Fruit fly (Drosophila melanogaster) whole organism, embryonic: ENCODE data around the gene ninaE.

ENCODE experiments used
- Atf-2 ChIP-seq: fragments of 200-800 bp; sonication (Bioruptor generic); optimal IDR thresholded peaks from 2 replicates; lab custom pipeline; 2016; ENCODE audit warnings: missing biosample characterization, missing genetic modification characterization
- Atf6 ChIP-seq: fragments of 200-800 bp; sonication (Bioruptor generic); IDR thresholded peaks from 2 replicates; pipeline ENCODE4 v1.3.6; 2022; ENCODE audit warnings: missing biosample characterization, missing genetic modification characterization
- B-H2 ChIP-seq: fragments of 200-800 bp; sonication (Bioruptor generic); optimal IDR thresholded peaks from 2 replicates; lab custom pipeline; 2018; ENCODE audit warnings: missing biosample characterization, mild to moderate bottlenecking, missing genetic modification characterization
- CG11093 ChIP-seq: fragments of 200-800 bp; sonication (Bioruptor generic); IDR thresholded peaks from 3 replicates; pipeline ENCODE4 v1.3.6; 2022; ENCODE audit warnings: missing biosample characterization, missing genetic modification characterization
- CG11456 ChIP-seq: fragments of 200-800 bp; sonication (Bioruptor generic); IDR thresholded peaks from 3 replicates; pipeline ENCODE4 v1.3.6; 2022; ENCODE audit warnings: missing biosample characterization, missing genetic modification characterization
- CG12071 ChIP-seq: fragments of 200-800 bp; sonication (Bioruptor generic); optimal IDR thresholded peaks from 3 replicates; lab custom pipeline; 2018; ENCODE audit warnings: missing biosample characterization, mild to moderate bottlenecking, missing genetic modification characterization
- CG13424 ChIP-seq: fragments of 200-800 bp; sonication (Bioruptor generic); optimal IDR thresholded peaks from 2 replicates; lab custom pipeline; 2019; ENCODE audit warnings: missing biosample characterization, mild to moderate bottlenecking, missing genetic modification characterization, moderate library complexity
- CG14050 ChIP-seq: fragments of 200-800 bp; sonication (Bioruptor generic); IDR thresholded peaks from 3 replicates; pipeline ENCODE4 v1.3.6; 2022; ENCODE audit warnings: missing biosample characterization, missing genetic modification characterization
- CG15479 ChIP-seq: fragments of 200-800 bp; sonication (Bioruptor generic); optimal IDR thresholded peaks from 3 replicates; lab custom pipeline; 2019; ENCODE audit warnings: missing biosample characterization, mild to moderate bottlenecking, missing genetic modification characterization, moderate library complexity
- CG1603 ChIP-seq: fragments of 200-800 bp; sonication (Bioruptor generic); optimal IDR thresholded peaks from 2 replicates; lab custom pipeline; 2019; ENCODE audit warnings: missing biosample characterization, mild to moderate bottlenecking, missing genetic modification characterization, moderate library complexity
- CG17568 ChIP-seq: fragments of 200-800 bp; sonication (Bioruptor generic); optimal IDR thresholded peaks from 2 replicates; lab custom pipeline; 2018; ENCODE audit warnings: missing biosample characterization, mild to moderate bottlenecking, missing genetic modification characterization, moderate library complexity
- CG17802 ChIP-seq: fragments of 200-800 bp; sonication (Bioruptor generic); optimal IDR thresholded peaks from 2 replicates; lab custom pipeline; 2018; ENCODE audit warnings: missing biosample characterization, mild to moderate bottlenecking, missing genetic modification characterization, moderate library complexity
- CG2678 ChIP-seq: fragments of 200-800 bp; sonication (Bioruptor generic); optimal IDR thresholded peaks from 3 replicates; lab custom pipeline; 2019; ENCODE audit warnings: missing biosample characterization, mild to moderate bottlenecking, missing genetic modification characterization, moderate library complexity
- CG4707 ChIP-seq: fragments of 200-800 bp; sonication (Bioruptor generic); optimal IDR thresholded peaks from 2 replicates; lab custom pipeline; 2018; ENCODE audit warnings: missing biosample characterization, mild to moderate bottlenecking, missing genetic modification characterization, moderate library complexity
- CG4730 ChIP-seq: fragments of 200-800 bp; sonication (Bioruptor generic); IDR thresholded peaks from 2 replicates; pipeline ENCODE4 v1.3.6; 2022; ENCODE audit warnings: missing biosample characterization, missing genetic modification characterization
- CG4854 ChIP-seq: fragments of 200-800 bp; sonication (Bioruptor generic); optimal IDR thresholded peaks from 2 replicates; lab custom pipeline; 2016; ENCODE audit warnings: missing biosample characterization, missing genetic modification characterization, inconsistent platforms
- CG7372 ChIP-seq: fragments of 200-800 bp; sonication (Bioruptor generic); IDR thresholded peaks from 2 replicates; pipeline ENCODE4 v1.3.6; 2022; ENCODE audit warnings: missing biosample characterization, missing genetic modification characterization
- CG7556 ChIP-seq: fragments of 200-800 bp; sonication (Bioruptor generic); optimal IDR thresholded peaks from 2 replicates; lab custom pipeline; 2017; ENCODE audit warnings: missing biosample characterization, mild to moderate bottlenecking, missing genetic modification characterization
- Dad ChIP-seq: fragments of 200-800 bp; sonication (Bioruptor generic); optimal IDR thresholded peaks from 3 replicates; lab custom pipeline; 2016; ENCODE audit warnings: missing biosample characterization, missing genetic modification characterization
- Dref ChIP-seq: fragments of 200-800 bp; sonication (Bioruptor generic); IDR thresholded peaks from 2 replicates; pipeline ENCODE4 v1.3.6; 2022; ENCODE audit warnings: missing biosample characterization, missing genetic modification characterization
- Fer3 ChIP-seq: fragments of 200-800 bp; sonication (Bioruptor generic); optimal IDR thresholded peaks from 2 replicates; lab custom pipeline; 2018; ENCODE audit warnings: missing biosample characterization, mild to moderate bottlenecking, missing genetic modification characterization, moderate library complexity
- H15 ChIP-seq: fragments of 200-800 bp; sonication (Bioruptor generic); IDR thresholded peaks from 3 replicates; pipeline ENCODE4 v1.3.6; 2022; ENCODE audit warnings: missing biosample characterization, missing genetic modification characterization
- Med ChIP-seq: fragments of 200-800 bp; sonication (Bioruptor generic); peaks from one replicate; lab custom pipeline; 2016; ENCODE audit warnings: missing biosample characterization, missing genetic modification characterization, mild to moderate bottlenecking, inconsistent platforms, moderate library complexity
- Opbp ChIP-seq: fragments of 200-800 bp; sonication (Bioruptor generic); IDR thresholded peaks from 3 replicates; pipeline ENCODE4 v1.3.6; 2022; ENCODE audit warnings: missing biosample characterization, missing genetic modification characterization; ENCODE audit not compliant: partially characterized antibody
- Ptx1 ChIP-seq: fragments of 200-800 bp; sonication (Bioruptor generic); IDR thresholded peaks from 2 replicates; pipeline ENCODE4 v1.3.6; 2022; ENCODE audit warnings: missing biosample characterization, missing genetic modification characterization
- Sry-δ ChIP-seq: fragments of 200-800 bp; sonication (Bioruptor generic); optimal IDR thresholded peaks from 2 replicates; lab custom pipeline; 2016; ENCODE audit warnings: missing biosample characterization, missing genetic modification characterization
- Xrp1 ChIP-seq: fragments of 200-800 bp; sonication (Bioruptor generic); IDR thresholded peaks from 2 replicates; pipeline ENCODE4 v1.3.6; 2022; ENCODE audit warnings: missing biosample characterization, missing genetic modification characterization
- ac ChIP-seq: fragments of 200-800 bp; sonication (Bioruptor generic); optimal IDR thresholded peaks from 3 replicates; lab custom pipeline; 2017; ENCODE audit warnings: missing biosample characterization, mild to moderate bottlenecking, missing genetic modification characterization
- amos ChIP-seq: fragments of 200-800 bp; sonication (Bioruptor generic); IDR thresholded peaks from 2 replicates; pipeline ENCODE4 v1.3.6; 2022; ENCODE audit warnings: missing biosample characterization, missing genetic modification characterization; ENCODE audit not compliant: partially characterized antibody
- crp ChIP-seq, 2 experiments: fragments of 200-800 bp; sonication (Bioruptor generic); optimal IDR thresholded peaks; 2 replicates in 1 of 2; 3 replicates in 1 of 2; lab custom pipeline; 2017; ENCODE audit warnings: missing biosample characterization in 2 of 2, missing genetic modification characterization in 2 of 2, mild to moderate bottlenecking in 1 of 2, moderate library complexity in 1 of 2
- dati ChIP-seq: fragments of 200-800 bp; sonication (Bioruptor generic); IDR thresholded peaks from 2 replicates; pipeline ENCODE4 v1.3.6; 2022; ENCODE audit warnings: missing biosample characterization, missing genetic modification characterization
- dmrt99B ChIP-seq: fragments of 200-800 bp; sonication (Bioruptor generic); optimal IDR thresholded peaks from 2 replicates; lab custom pipeline; 2018; ENCODE audit warnings: missing biosample characterization, mild to moderate bottlenecking, missing genetic modification characterization, moderate library complexity
- emc ChIP-seq: fragments of 200-800 bp; sonication (Bioruptor generic); optimal IDR thresholded peaks from 2 replicates; lab custom pipeline; 2016; ENCODE audit warnings: missing biosample characterization, missing genetic modification characterization
- eyg ChIP-seq: fragments of 200-800 bp; sonication (Bioruptor generic); optimal IDR thresholded peaks from 3 replicates; lab custom pipeline; 2016; ENCODE audit warnings: missing biosample characterization, missing genetic modification characterization
- fd102C ChIP-seq: fragments of 200-800 bp; sonication (Bioruptor generic); optimal IDR thresholded peaks from 2 replicates; lab custom pipeline; 2018; ENCODE audit warnings: missing biosample characterization, mild to moderate bottlenecking, missing genetic modification characterization, moderate library complexity
- hth ChIP-seq: fragments of >200 bp; optimal IDR thresholded peaks from 2 replicates; lab custom pipeline; 2017; ENCODE audit warnings: inconsistent platforms
- klu ChIP-seq: fragments of 200-800 bp; sonication (Bioruptor generic); IDR thresholded peaks from 2 replicates; pipeline ENCODE4 v1.3.6; 2022; ENCODE audit warnings: missing biosample characterization, missing genetic modification characterization
- nerfin-1 ChIP-seq: fragments of 200-800 bp; sonication (Bioruptor generic); optimal IDR thresholded peaks from 3 replicates; lab custom pipeline; 2019; ENCODE audit warnings: missing biosample characterization, mild to moderate bottlenecking, missing genetic modification characterization, moderate library complexity
- nom ChIP-seq: fragments of 200-800 bp; sonication (Bioruptor generic); optimal IDR thresholded peaks from 2 replicates; lab custom pipeline; 2017; ENCODE audit warnings: missing biosample characterization, missing genetic modification characterization, mild to moderate bottlenecking, moderate library complexity, missing genetic modification reagents
- odd ChIP-seq: fragments of 200-800 bp; sonication (Bioruptor generic); optimal IDR thresholded peaks from 2 replicates; lab custom pipeline; 2017; ENCODE audit warnings: missing biosample characterization, mild to moderate bottlenecking, missing genetic modification characterization
- p53 ChIP-seq: fragments of 200-800 bp; sonication (Bioruptor generic); optimal IDR thresholded peaks from 2 replicates; lab custom pipeline; 2016; ENCODE audit warnings: missing biosample characterization, missing genetic modification characterization
- peb ChIP-seq: fragments of 200-800 bp; sonication (Bioruptor generic); IDR thresholded peaks from 2 replicates; pipeline ENCODE4 v1.3.6; 2022; ENCODE audit warnings: missing biosample characterization, missing genetic modification characterization
- psq ChIP-seq: fragments of 200-800 bp; sonication (Bioruptor generic); optimal IDR thresholded peaks from 2 replicates; lab custom pipeline; 2017; ENCODE audit warnings: missing biosample characterization, missing genetic modification characterization
- repo ChIP-seq: fragments of 200-800 bp; sonication (Bioruptor generic); optimal IDR thresholded peaks from 2 replicates; lab custom pipeline; 2016; ENCODE audit warnings: missing biosample characterization, missing genetic modification characterization
- seq ChIP-seq: fragments of 200-800 bp; sonication (Bioruptor generic); IDR thresholded peaks from 2 replicates; pipeline ENCODE4 v1.3.6; 2022; ENCODE audit warnings: missing biosample characterization, missing genetic modification characterization
- trh ChIP-seq: fragments of 200-800 bp; sonication (Bioruptor generic); optimal IDR thresholded peaks from 2 replicates; lab custom pipeline; 2016; ENCODE audit warnings: missing biosample characterization, missing genetic modification characterization
- ttk ChIP-seq: fragments of 200-800 bp; sonication (Bioruptor generic); IDR thresholded peaks from 2 replicates; pipeline ENCODE4 v2.1.2; 2022; ENCODE audit warnings: missing biosample characterization, missing genetic modification characterization
- zen2 ChIP-seq: fragments of 200-800 bp; sonication (Bioruptor generic); IDR thresholded peaks from 3 replicates; pipeline ENCODE4 v1.3.6; 2022; ENCODE audit warnings: missing biosample characterization, missing genetic modification characterization; ENCODE audit not compliant: partially characterized antibody
- zfh2 ChIP-seq: fragments of 200-800 bp; sonication (Bioruptor generic); optimal IDR thresholded peaks from 2 replicates; lab custom pipeline; 2016; ENCODE audit warnings: missing biosample characterization, missing genetic modification characterization

The ninaE gene

dm6 chr3R:19863979-19864775 is 23.8 kb downstream of the ninaE start, which contains the start of the genes CG4572 and CG4686 (continued):
- TF ChIP-seq ac (GFP tag; lab: Kevin White, UChicago) (no peak), CG7556 (GFP tag; lab: Kevin White, UChicago) (peak; percentile 70), klu (GFP tag; lab: Robert Waterston, UW) (peak; percentile 75; the same call in 1 of the 2 replicates), CG4730 (peak; percentile 54), CG4854 (peak; percentile 78), crp (GFP tag; optimal IDR thresholded peaks at IDR 0.05; lab: Kevin White, UChicago) (peak; percentile 65 to 86), psq (peak; percentile 8), odd (GFP tag; lab: Kevin White, UChicago) (peak; percentile 48), Sry-δ (GFP tag; lab: Kevin White, UChicago) (peak; percentile 55), Fer3 (tag; lab: Kevin White, UChicago) (peak; percentile 75), CG1603 (no peak), emc (GFP tag; lab: Kevin White, UChicago) (peak; percentile 37), dati (GFP tag; lab: Robert Waterston, UW) (peak; percentile 15; the same call in 1 of the 2 replicates), CG11456 (GFP tag; lab: Robert Waterston, UW) (peak; percentile 84), CG7372 (GFP tag; lab: Robert Waterston, UW) (peak; percentile 82), eyg (no peak), repo (GFP tag; lab: Kevin White, UChicago) (peak; percentile 67), Dref (peak; percentile 23; the same call in 1 of the 2 replicates), CG2678 (tag; lab: Kevin White, UChicago) (peak; percentile 82), fd102C (GFP tag; lab: Kevin White, UChicago) (no peak), CG4707 (GFP tag; lab: Kevin White, UChicago) (peak; percentile 38), Ptx1 (GFP tag; lab: Robert Waterston, UW) (peak; percentile 91), CG17802 (tag; lab: Kevin White, UChicago) (peak; percentile 18), CG14050 (peak; percentile 61), zfh2 (peak; percentile 82), trh (peak; percentile 34), CG15479 (GFP tag; lab: Kevin White, UChicago) (no peak), nerfin-1 (peak; percentile 85), CG13424 (tag; lab: Kevin White, UChicago) (peak; percentile 81), zen2 (GFP tag; lab: Robert Waterston, UW) (no peak), Dad (GFP tag; lab: Kevin White, UChicago) (peak; percentile 48), CG12071 (peak; percentile 51), H15 (GFP tag; lab: Robert Waterston, UW) (peak; percentile 76), dmrt99B (tag; lab: Kevin White, UChicago) (peak; percentile 71), amos (GFP tag; lab: Robert Waterston, UW) (no peak), CG11093 (peak; percentile 61; the same call in 1 of the 3 replicates), Atf-2 (GFP tag; lab: Kevin White, UChicago) (peak; percentile 56), Atf6 (GFP tag; lab: Robert Waterston, UW) (peak; percentile 55; the same call in 1 of the 2 replicates), Xrp1 (GFP tag; lab: Robert Waterston, UW) (peak; percentile 71), B-H2 (GFP tag; lab: Kevin White, UChicago) (peak; percentile 78), ttk (GFP tag; lab: Robert Waterston, UW) (peak; percentile 61; the same call in 1 of the 2 replicates), Opbp (GFP tag; lab: Robert Waterston, UW) (no peak), p53 (peak; percentile 43), Med (GFP tag; lab: Kevin White, UChicago) (peak; percentile 96), nom (GFP tag; lab: Kevin White, UChicago) (peak; percentile 46), peb (GFP tag; lab: Robert Waterston, UW) (0 out of 2 replicates have a peak, but pooled peaks have one; percentile 35), hth (lab: Kevin White, UChicago) (no peak), CG17568 (GFP tag; lab: Kevin White, UChicago) (no peak), seq (GFP tag; lab: Robert Waterston, UW) (0 out of 2 replicates have a peak, but pooled peaks have one; percentile 37)
